Worm (Caenorhabditis elegans) whole organism, L3 larva: ENCODE measurements around the gene K01A11.3.
A peak's percentile ranks its signal among the peaks of the same experiment; 100 is the strongest.

Experiments used
- R02D3.7 ChIP-seq: fragments of 150-350 bp; optimal IDR thresholded peaks from 2 replicates; lab custom pipeline; 2014; ENCODE audit warnings: missing biosample characterization, missing genetic modification characterization
- ZK546.5 ChIP-seq: sonication (generic microtip); optimal IDR thresholded peaks from 2 replicates; lab custom pipeline; 2017; ENCODE audit warnings: missing biosample characterization, missing genetic modification characterization
- ceh-16 ChIP-seq: sonication (generic microtip); optimal IDR thresholded peaks from 2 replicates; lab custom pipeline; 2017; ENCODE audit warnings: missing biosample characterization, missing genetic modification characterization
- ceh-28 ChIP-seq: fragments of 150-350 bp; optimal IDR thresholded peaks from 2 replicates; lab custom pipeline; 2014; ENCODE audit warnings: missing biosample characterization, missing genetic modification reagents, missing genetic modification characterization
- daf-12 ChIP-seq: fragments of 150-350 bp; optimal IDR thresholded peaks from 2 replicates; lab custom pipeline; 2014; ENCODE audit warnings: missing biosample characterization, missing genetic modification reagents, missing genetic modification characterization
- egl-5 ChIP-seq: fragments of 150-350 bp; optimal IDR thresholded peaks from 2 replicates; lab custom pipeline; 2017; ENCODE audit warnings: missing biosample characterization, missing genetic modification reagents, missing genetic modification characterization, inconsistent platforms
- elt-1 ChIP-seq: fragments of 150-350 bp; optimal IDR thresholded peaks from 2 replicates; lab custom pipeline; 2014; ENCODE audit warnings: missing biosample characterization, missing genetic modification characterization
- elt-2 ChIP-seq: sonication (generic microtip); optimal IDR thresholded peaks from 2 replicates; lab custom pipeline; 2016; ENCODE audit warnings: missing genetic modification reagents, mild to moderate bottlenecking, missing genetic modification characterization, missing compliant biosample characterization
- elt-3 ChIP-seq, 3 experiments: fragments of 150-350 bp in 1 of 3; sonication (generic microtip) in 2 of 3; optimal IDR thresholded peaks; 2 replicates in 2 of 3; 4 replicates in 1 of 3; lab custom pipeline; 2014 to 2017; ENCODE audit warnings: missing biosample characterization in 3 of 3, missing genetic modification characterization in 3 of 3
- eor-1 ChIP-seq, 2 experiments: fragments of 150-350 bp; optimal IDR thresholded peaks; 2 replicates each; lab custom pipeline; 2014 to 2018; ENCODE audit warnings: missing biosample characterization in 2 of 2, missing genetic modification characterization in 2 of 2
- fkh-10 ChIP-seq: sonication (generic microtip); optimal IDR thresholded peaks from 2 replicates; lab custom pipeline; 2017; ENCODE audit warnings: missing biosample characterization, missing genetic modification reagents, missing genetic modification characterization
- fkh-2 ChIP-seq: fragments of 150-350 bp; optimal IDR thresholded peaks from 2 replicates; lab custom pipeline; 2014; ENCODE audit warnings: missing biosample characterization, missing genetic modification reagents, missing genetic modification characterization
- lin-15B ChIP-seq: fragments of 150-350 bp; optimal IDR thresholded peaks from 2 replicates; lab custom pipeline; 2014; ENCODE audit warnings: missing biosample characterization, missing genetic modification characterization
- lin-39 ChIP-seq: fragments of 150-350 bp; optimal IDR thresholded peaks from 2 replicates; lab custom pipeline; 2018; ENCODE audit warnings: missing biosample characterization, missing genetic modification reagents, missing genetic modification characterization
- mdl-1 ChIP-seq: fragments of 150-350 bp; optimal IDR thresholded peaks from 2 replicates; lab custom pipeline; 2014; ENCODE audit warnings: missing biosample characterization, missing genetic modification characterization
- mml-1 ChIP-seq: fragments of 150-350 bp; sonication (generic microtip); optimal IDR thresholded peaks from 3 replicates; lab custom pipeline; 2014; ENCODE audit warnings: missing biosample characterization, missing genetic modification characterization
- nfya-1 ChIP-seq: sonication (generic microtip); optimal IDR thresholded peaks from 2 replicates; lab custom pipeline; 2017; ENCODE audit warnings: missing genetic modification characterization, mild to moderate bottlenecking, missing compliant biosample characterization, antibody characterized with exemption, moderate library complexity; ENCODE audit not compliant: insufficient read depth
- nhr-11 ChIP-seq: fragments of 150-350 bp; optimal IDR thresholded peaks from 2 replicates; lab custom pipeline; 2014; ENCODE audit warnings: missing biosample characterization, missing genetic modification characterization
- nhr-12 ChIP-seq: fragments of 150-350 bp; optimal IDR thresholded peaks from 2 replicates; lab custom pipeline; 2014; ENCODE audit warnings: missing biosample characterization, missing genetic modification characterization
- nhr-23 ChIP-seq: fragments of 150-350 bp; optimal IDR thresholded peaks from 2 replicates; lab custom pipeline; 2014; ENCODE audit warnings: missing biosample characterization, missing genetic modification reagents, missing genetic modification characterization
- nhr-237 ChIP-seq: fragments of 150-350 bp; optimal IDR thresholded peaks from 2 replicates; lab custom pipeline; 2014; ENCODE audit warnings: missing biosample characterization, missing genetic modification characterization
- nhr-25 ChIP-seq: sonication (generic microtip); optimal IDR thresholded peaks from 2 replicates; lab custom pipeline; 2017; ENCODE audit warnings: missing biosample characterization, missing genetic modification characterization
- nhr-28 ChIP-seq: fragments of 150-350 bp; optimal IDR thresholded peaks from 2 replicates; lab custom pipeline; 2014; ENCODE audit warnings: missing biosample characterization, missing genetic modification characterization
- nhr-43 ChIP-seq: sonication (generic microtip); optimal IDR thresholded peaks from 2 replicates; lab custom pipeline; 2016; ENCODE audit warnings: mild to moderate bottlenecking, missing genetic modification characterization, missing compliant biosample characterization; ENCODE audit not compliant: poor library complexity, severe bottlenecking
- nhr-76 ChIP-seq: fragments of 150-350 bp; sonication (generic microtip); optimal IDR thresholded peaks from 5 replicates; lab custom pipeline; 2014; ENCODE audit warnings: missing biosample characterization, missing genetic modification characterization
- pha-4 ChIP-seq: fragments of 150-350 bp; optimal IDR thresholded peaks from 2 replicates; lab custom pipeline; 2014; ENCODE audit warnings: missing biosample characterization, missing genetic modification reagents, missing genetic modification characterization
- pqm-1 ChIP-seq: fragments of 150-350 bp; optimal IDR thresholded peaks from 2 replicates; lab custom pipeline; 2017; ENCODE audit warnings: missing biosample characterization, missing genetic modification characterization, inconsistent platforms
- sea-2 ChIP-seq: fragments of 150-350 bp; sonication (generic microtip); optimal IDR thresholded peaks from 4 replicates; lab custom pipeline; 2014; ENCODE audit warnings: missing biosample characterization, missing genetic modification reagents, missing genetic modification characterization
- snpc-4 ChIP-seq: fragments of 150-350 bp; optimal IDR thresholded peaks from 2 replicates; lab custom pipeline; 2014; ENCODE audit warnings: missing biosample characterization, missing genetic modification characterization
- unc-62 ChIP-seq: fragments of 150-350 bp; sonication (generic microtip); optimal IDR thresholded peaks from 4 replicates; lab custom pipeline; 2014; ENCODE audit warnings: missing biosample characterization, missing genetic modification reagents, missing genetic modification characterization

Gene K01A11.3

ce11 chrIII:3482291-3482690 lies 29.9 kb upstream of the K01A11.3 start, which contains the start of gene C34C12.6:
C34C12.6 (plus strand) TSS chrIII:3482591.
- TF ChIP-seq fkh-10 (GFP tag; lab: Kevin White, UChicago) (no peak), nhr-23 (tag; lab: Kevin White, UChicago) (no peak), ZK546.5 (no peak), lin-15B (tag; lab: Kevin White, UChicago) (no peak), nhr-237 (no peak), sea-2 (GFP tag; lab: Kevin White, UChicago) (no peak), nhr-12 (no peak), nhr-11 (tag; lab: Kevin White, UChicago) (no peak), ceh-28 (no peak)

ce11 chrIII:3480950-3481349 lies 28.5 kb upstream of the K01A11.3 start:
- TF ChIP-seq R02D3.7 (no peak), nhr-23 (tag; lab: Kevin White, UChicago) (peak; percentile 51), unc-62 (no peak)

- TF ChIP-seq nhr-76 (tag; lab: Kevin White, UChicago) (no peak), nhr-23 (tag; lab: Kevin White, UChicago) (peak; percentile 34), nhr-25 (tag; lab: Kevin White, UChicago) (peak; percentile 71)
Measured at ce11 chrIII:3480236-3480635, 27.8 kb upstream of the K01A11.3 start.

- TF ChIP-seq pha-4 (tag; lab: Kevin White, UChicago) (no peak), ceh-28 (no peak), elt-1 (tag; lab: Kevin White, UChicago) (peak; percentile 86), nhr-23 (tag; lab: Kevin White, UChicago) (no peak), ceh-16 (tag; lab: Kevin White, UChicago) (no peak), unc-62 (no peak), daf-12 (tag; lab: Kevin White, UChicago) (no peak), nfya-1 (tag; lab: Kevin White, UChicago) (peak; percentile 80)
Measured at ce11 chrIII:3478795-3479398, 26.5 kb upstream of the K01A11.3 start.

ce11 chrIII:3477375-3477774 lies 25.0 kb upstream of the K01A11.3 start:
- no peak for TF ChIP-seq elt-2 (tag; lab: Kevin White, UChicago)
- TF ChIP-seq unc-62: no peak
- TF ChIP-seq nhr-12: no peak
- no peak for TF ChIP-seq nhr-28
- TF ChIP-seq lin-39 (tag; lab: Kevin White, UChicago): no peak
- TF ChIP-seq mdl-1 (tag; lab: Kevin White, UChicago): no peak

ce11 chrIII:3476245-3476644 lies 23.8 kb upstream of the K01A11.3 start:
- TF ChIP-seq nhr-43: no peak
- peak; percentile 44 for TF ChIP-seq nfya-1 (tag; lab: Kevin White, UChicago)
- TF ChIP-seq ceh-16 (tag; lab: Kevin White, UChicago): no peak

ce11 chrIII:3475497-3475896 lies 23.1 kb upstream of the K01A11.3 start, which contains the start of gene C34C12.9:
C34C12.9 (minus strand) TSS chrIII:3475512.
- TF ChIP-seq lin-39 (tag; lab: Kevin White, UChicago): no peak
- TF ChIP-seq elt-2 (tag; lab: Kevin White, UChicago): peak; percentile 48

ce11 chrIII:3475014-3475413 lies 22.6 kb upstream of the K01A11.3 start:
- TF ChIP-seq ceh-16 (tag; lab: Kevin White, UChicago): no peak
- no peak for TF ChIP-seq eor-1 (tag; optimal IDR thresholded peaks at IDR 0.05; lab: Kevin White, UChicago)
- TF ChIP-seq snpc-4 (tag; lab: Kevin White, UChicago): no peak
- TF ChIP-seq mml-1 (tag; lab: Kevin White, UChicago): no peak
- peak; percentile 38 for TF ChIP-seq elt-2 (tag; lab: Kevin White, UChicago)
- TF ChIP-seq mdl-1 (tag; lab: Kevin White, UChicago): no peak
- peak; percentile 68 for TF ChIP-seq pqm-1 (tag; lab: Kevin White, UChicago)
- no peak for TF ChIP-seq nhr-12
- no peak for TF ChIP-seq egl-5
- TF ChIP-seq nhr-43: no peak
- TF ChIP-seq fkh-2 (tag; lab: Kevin White, UChicago): no peak
- TF ChIP-seq elt-3 (tag; optimal IDR thresholded peaks at IDR 0.05; lab: Kevin White, UChicago): no peak
